Fruit fly (Drosophila melanogaster): ENCODE data around the gene Lgr1.
A peak's percentile ranks its signal among the peaks of the same experiment; 100 is the strongest.

Gene Lgr1

DNA sequence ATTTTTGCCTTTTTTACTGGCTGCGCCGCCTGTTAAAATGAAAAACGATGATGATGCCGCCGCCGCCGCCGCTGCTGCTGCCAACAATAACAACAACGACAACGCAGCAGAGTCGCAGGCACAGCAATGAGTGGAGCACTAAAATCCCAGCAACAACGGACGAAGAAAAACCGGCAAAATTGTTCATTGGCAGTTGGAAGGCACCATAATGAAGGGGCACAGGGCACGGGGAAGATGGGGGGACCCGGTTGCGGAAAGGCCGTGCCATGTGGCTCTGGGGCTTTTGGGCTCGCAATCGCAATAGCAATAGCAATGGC lies 21.1 kb upstream of the Lgr1 start:
- TF ChIP-seq tj (GFP tag; optimal IDR thresholded peaks at IDR 0.05) (peak; percentile 60), Hr96 (GFP tag; optimal IDR thresholded peaks at IDR 0.05) (no peak)

dm6 chr3R:17705140-17705539 lies 20.4 kb upstream of the Lgr1 start:
- TF ChIP-seq CG7045 (GFP tag; optimal IDR thresholded peaks at IDR 0.05) (no peak), cic (GFP tag; optimal IDR thresholded peaks at IDR 0.05) (no peak), cnc (optimal IDR thresholded peaks at IDR 0.05) (no peak), Mnt (GFP tag; optimal IDR thresholded peaks at IDR 0.05) (no peak), CG1620 (GFP tag; optimal IDR thresholded peaks at IDR 0.05) (no peak), Hr96 (GFP tag; optimal IDR thresholded peaks at IDR 0.05) (no peak), tj (GFP tag; optimal IDR thresholded peaks at IDR 0.05) (no peak), CG33017 (tag; optimal IDR thresholded peaks at IDR 0.05) (no peak), pad (GFP tag; optimal IDR thresholded peaks at IDR 0.05) (no peak), Clk (GFP tag; optimal IDR thresholded peaks at IDR 0.05) (no peak), toe (GFP tag; optimal IDR thresholded peaks at IDR 0.05) (no peak), CG12768 (GFP tag; optimal IDR thresholded peaks at IDR 0.05) (no peak), CG5204 (GFP tag; optimal IDR thresholded peaks at IDR 0.05) (no peak), CG7101 (tag; optimal IDR thresholded peaks at IDR 0.05) (no peak), bab1 (GFP tag; optimal IDR thresholded peaks at IDR 0.05) (no peak), CG11617 (GFP tag; optimal IDR thresholded peaks at IDR 0.05) (no peak), Crg-1 (GFP tag; optimal IDR thresholded peaks at IDR 0.05) (no peak), ovo (GFP tag; optimal IDR thresholded peaks at IDR 0.05) (no peak)

- TF ChIP-seq Mnt (GFP tag; optimal IDR thresholded peaks at IDR 0.05): peak; percentile 53
- TF ChIP-seq pad (GFP tag; optimal IDR thresholded peaks at IDR 0.05): peak; percentile 11
- peak; percentile 98 for TF ChIP-seq tj (GFP tag; optimal IDR thresholded peaks at IDR 0.05)
- TF ChIP-seq CG7101 (tag; optimal IDR thresholded peaks at IDR 0.05): no peak
Observed at dm6 chr3R:17705899-17706831, 19.4 kb upstream of the Lgr1 start.

- TF ChIP-seq cic (GFP tag; optimal IDR thresholded peaks at IDR 0.05) (peak; percentile 64), CG7045 (GFP tag; optimal IDR thresholded peaks at IDR 0.05) (no peak)
Observed at dm6 chr3R:17706971-17707406, 18.6 kb upstream of the Lgr1 start.

- TF ChIP-seq CG7045 (GFP tag; optimal IDR thresholded peaks at IDR 0.05) (no peak), CG11617 (GFP tag; optimal IDR thresholded peaks at IDR 0.05) (no peak), cic (GFP tag; optimal IDR thresholded peaks at IDR 0.05) (no peak), CG5204 (GFP tag; optimal IDR thresholded peaks at IDR 0.05) (no peak), toe (GFP tag; optimal IDR thresholded peaks at IDR 0.05) (no peak), Mnt (GFP tag; optimal IDR thresholded peaks at IDR 0.05) (no peak), Crg-1 (GFP tag; optimal IDR thresholded peaks at IDR 0.05) (no peak), CG7101 (tag; optimal IDR thresholded peaks at IDR 0.05) (no peak), tj (GFP tag; optimal IDR thresholded peaks at IDR 0.05) (no peak), CG12768 (GFP tag; optimal IDR thresholded peaks at IDR 0.05) (no peak), CG14711 (tag; optimal IDR thresholded peaks at IDR 0.05) (no peak), pad (GFP tag; optimal IDR thresholded peaks at IDR 0.05) (no peak), CG33017 (tag; optimal IDR thresholded peaks at IDR 0.05) (no peak), Clk (GFP tag; optimal IDR thresholded peaks at IDR 0.05) (no peak), bab1 (GFP tag; optimal IDR thresholded peaks at IDR 0.05) (no peak), Hr96 (GFP tag; optimal IDR thresholded peaks at IDR 0.05) (no peak), kay (GFP tag; ENCODE audit: borderline replicate concordance) (no peak), CG1620 (GFP tag; optimal IDR thresholded peaks at IDR 0.05) (no peak), cnc (optimal IDR thresholded peaks at IDR 0.05) (no peak)
Observed at dm6 chr3R:17707799-17708198, 17.8 kb upstream of the Lgr1 start.

dm6 chr3R:17708778-17709476 lies 16.6 kb upstream of the Lgr1 start:
- TF ChIP-seq Hr96 (GFP tag; optimal IDR thresholded peaks at IDR 0.05): no peak
- TF ChIP-seq pad (GFP tag; optimal IDR thresholded peaks at IDR 0.05): no peak
- no peak for TF ChIP-seq CG5204 (GFP tag; optimal IDR thresholded peaks at IDR 0.05)
- no peak for TF ChIP-seq CG1620 (GFP tag; optimal IDR thresholded peaks at IDR 0.05)
- TF ChIP-seq Crg-1 (GFP tag; optimal IDR thresholded peaks at IDR 0.05): no peak
- TF ChIP-seq CG33017 (tag; optimal IDR thresholded peaks at IDR 0.05): no peak
- no peak for TF ChIP-seq bab1 (GFP tag; optimal IDR thresholded peaks at IDR 0.05)
- no peak for TF ChIP-seq cic (GFP tag; optimal IDR thresholded peaks at IDR 0.05)
- no peak for TF ChIP-seq CG12768 (GFP tag; optimal IDR thresholded peaks at IDR 0.05)
- no peak for TF ChIP-seq Mnt (GFP tag; optimal IDR thresholded peaks at IDR 0.05)
- TF ChIP-seq toe (GFP tag; optimal IDR thresholded peaks at IDR 0.05): no peak
- no peak for TF ChIP-seq Clk (GFP tag; optimal IDR thresholded peaks at IDR 0.05)
- TF ChIP-seq kay (GFP tag; ENCODE audit: borderline replicate concordance): no peak
- TF ChIP-seq ovo (GFP tag; optimal IDR thresholded peaks at IDR 0.05): no peak

Data from whole organism, adult.